Fruit fly (Drosophila melanogaster) whole organism, wandering third instar larva: ENCODE results near the gene EMC2B.
A peak's percentile ranks its signal among the peaks of the same experiment; 100 is the strongest.

Experiments used
- Abd-B ChIP-seq: fragments of >200 bp; optimal IDR thresholded peaks from 2 replicates; lab custom pipeline; 2017; ENCODE audit warnings: missing biosample characterization, missing genetic modification characterization
- CG32264 ChIP-seq: fragments of 200-800 bp; sonication (Bioruptor generic); optimal IDR thresholded peaks from 2 replicates; lab custom pipeline; 2016; ENCODE audit warnings: missing biosample characterization, missing genetic modification characterization
- CrebA ChIP-seq: fragments of 200-800 bp; sonication (Bioruptor generic); optimal IDR thresholded peaks from 2 replicates; lab custom pipeline; 2016; ENCODE audit warnings: missing biosample characterization, mild to moderate bottlenecking, missing genetic modification characterization, borderline replicate concordance
- Dif ChIP-seq: fragments of 200-275, 200-300 bp; sonication (Bioruptor generic); optimal IDR thresholded peaks from 2 replicates; lab custom pipeline; 2018; ENCODE audit warnings: missing biosample characterization, missing genetic modification characterization; ENCODE audit not compliant: partially characterized antibody
- GATAd ChIP-seq: sonication (Bioruptor generic); optimal IDR thresholded peaks from 2 replicates; lab custom pipeline; 2016; ENCODE audit warnings: missing biosample characterization, missing genetic modification characterization
- HLH106 ChIP-seq: fragments of 200-800 bp; optimal IDR thresholded peaks from 3 replicates; lab custom pipeline; 2019; ENCODE audit warnings: missing biosample characterization, mild to moderate bottlenecking, missing genetic modification characterization, moderate library complexity
- Hnf4 ChIP-seq: fragments of 200-800 bp; sonication (Bioruptor generic); optimal IDR thresholded peaks from 2 replicates; lab custom pipeline; 2016; ENCODE audit warnings: missing biosample characterization, mild to moderate bottlenecking, missing genetic modification characterization
- Hr78 ChIP-seq: fragments of >200 bp; optimal IDR thresholded peaks from 2 replicates; lab custom pipeline; 2017; ENCODE audit warnings: missing biosample characterization, missing genetic modification characterization
- Mio ChIP-seq: sonication (Bioruptor generic); optimal IDR thresholded peaks from 2 replicates; lab custom pipeline; 2016; ENCODE audit warnings: missing biosample characterization, missing genetic modification characterization
- Myc ChIP-seq: fragments of >200 bp; optimal IDR thresholded peaks from 2 replicates; lab custom pipeline; 2017
- N ChIP-seq: fragments of >200 bp; optimal IDR thresholded peaks from 2 replicates; lab custom pipeline; 2018; ENCODE audit warnings: missing biosample characterization, missing external identifiers, missing genetic modification characterization
- OdsH ChIP-seq: fragments of 200-800 bp; sonication (Bioruptor generic); optimal IDR thresholded peaks from 2 replicates; lab custom pipeline; 2016; ENCODE audit warnings: missing biosample characterization, mild to moderate bottlenecking, missing genetic modification characterization
- Rel ChIP-seq, 2 experiments: fragments of 200-800 bp; sonication (Bioruptor generic) in 1 of 2; optimal IDR thresholded peaks; 2 replicates in 1 of 2; 3 replicates in 1 of 2; lab custom pipeline; 2016 to 2019; ENCODE audit warnings: mild to moderate bottlenecking in 2 of 2, missing biosample characterization in 2 of 2, missing genetic modification characterization in 2 of 2, moderate library complexity in 1 of 2
- Vsx2 ChIP-seq: fragments of 200-300, 225-300 bp; sonication (Bioruptor generic); optimal IDR thresholded peaks from 2 replicates; lab custom pipeline; 2018; ENCODE audit warnings: missing biosample characterization, missing genetic modification characterization; ENCODE audit not compliant: partially characterized antibody
- brk ChIP-seq: fragments of 200-800 bp; sonication (Bioruptor generic); optimal IDR thresholded peaks from 2 replicates; lab custom pipeline; 2016; ENCODE audit warnings: missing biosample characterization, mild to moderate bottlenecking, missing genetic modification characterization
- dl ChIP-seq, 2 experiments: fragments of 175-275, 200-275 bp in 1 of 2; fragments of 200-275 bp in 1 of 2; sonication (Bioruptor generic); optimal IDR thresholded peaks; lab custom pipeline; 2018; ENCODE audit warnings: mild to moderate bottlenecking in 2 of 2, missing biosample characterization in 2 of 2, missing genetic modification characterization in 2 of 2, moderate library complexity in 2 of 2; ENCODE audit not compliant: partially characterized antibody in 2 of 2, insufficient read depth in 1 of 2
- dsf ChIP-seq: sonication (Bioruptor generic); optimal IDR thresholded peaks from 2 replicates; lab custom pipeline; 2016; ENCODE audit warnings: missing biosample characterization, missing genetic modification characterization, borderline replicate concordance
- ey ChIP-seq: fragments of 200-800 bp; sonication (Bioruptor generic); optimal IDR thresholded peaks from 2 replicates; lab custom pipeline; 2016; ENCODE audit warnings: missing biosample characterization, missing genetic modification characterization
- foxo ChIP-seq, 2 experiments: fragments of 200-800 bp; sonication (Bioruptor generic); optimal IDR thresholded peaks; 2 replicates in 1 of 2; 3 replicates in 1 of 2; lab custom pipeline; 2016 to 2017; ENCODE audit warnings: missing biosample characterization in 2 of 2, missing genetic modification characterization in 2 of 2
- fru ChIP-seq: fragments of 200-800 bp; sonication (Bioruptor generic); optimal IDR thresholded peaks from 3 replicates; lab custom pipeline; 2016; ENCODE audit warnings: missing biosample characterization, mild to moderate bottlenecking, missing genetic modification characterization
- h ChIP-seq: fragments of 200-800 bp; sonication (Bioruptor generic); optimal IDR thresholded peaks from 3 replicates; lab custom pipeline; 2016; ENCODE audit warnings: missing biosample characterization, mild to moderate bottlenecking, missing genetic modification characterization
- jim ChIP-seq: fragments of 175-275, 200-325 bp; sonication (Bioruptor generic); optimal IDR thresholded peaks from 2 replicates; lab custom pipeline; 2016; ENCODE audit warnings: missing biosample characterization, mild to moderate bottlenecking, missing genetic modification characterization
- pan ChIP-seq: fragments of >200 bp; optimal IDR thresholded peaks from 2 replicates; lab custom pipeline; 2017
- psq ChIP-seq: fragments of 200-800 bp; sonication (Bioruptor generic); optimal IDR thresholded peaks from 3 replicates; lab custom pipeline; 2017; ENCODE audit warnings: missing biosample characterization, mild to moderate bottlenecking, missing genetic modification characterization, moderate library complexity
- rgr ChIP-seq: fragments of 200-800 bp; sonication (Bioruptor generic); optimal IDR thresholded peaks from 3 replicates; lab custom pipeline; 2016; ENCODE audit warnings: missing biosample characterization, mild to moderate bottlenecking, missing genetic modification characterization
- sage ChIP-seq: fragments of 200-800 bp; sonication (Bioruptor generic); optimal IDR thresholded peaks from 2 replicates; lab custom pipeline; 2016; ENCODE audit warnings: missing biosample characterization, mild to moderate bottlenecking, missing genetic modification characterization
- sv ChIP-seq: fragments of 200-800 bp; sonication (Bioruptor generic); optimal IDR thresholded peaks from 3 replicates; lab custom pipeline; 2016; ENCODE audit warnings: missing biosample characterization, missing genetic modification characterization
- tai ChIP-seq: sonication (Bioruptor generic); optimal IDR thresholded peaks from 2 replicates; lab custom pipeline; 2016; ENCODE audit warnings: missing biosample characterization, missing genetic modification characterization
- usp ChIP-seq: fragments of >200 bp; optimal IDR thresholded peaks from 2 replicates; lab custom pipeline; 2017; ENCODE audit warnings: missing biosample characterization, missing genetic modification characterization
- woc ChIP-seq: sonication (Bioruptor generic); optimal IDR thresholded peaks from 2 replicates; lab custom pipeline; 2016; ENCODE audit warnings: missing biosample characterization, mild to moderate bottlenecking, missing genetic modification characterization

EMC2B gene

dm6 chr3R:17020956-17021355, 29.3 kb upstream of the EMC2B start, which contains the start of gene Adsl (continued):
- TF ChIP-seq Dif (no peak), Myc (lab: Kevin White, UChicago) (no peak), OdsH (GFP tag; lab: Kevin White, UChicago) (peak; percentile 53), foxo (GFP tag; optimal IDR thresholded peaks at IDR 0.05; lab: Kevin White, UChicago) (peak in 1 of 2 experiments; percentile 37), sage (peak; percentile 34)

- TF ChIP-seq psq (GFP tag; lab: Kevin White, UChicago) = no peak
- no peak for TF ChIP-seq Rel (GFP tag; optimal IDR thresholded peaks at IDR 0.05; lab: Kevin White, UChicago)
- TF ChIP-seq Rel (tag; optimal IDR thresholded peaks at IDR 0.05; lab: Kevin White, UChicago) = peak; percentile 39
- TF ChIP-seq Dif = no peak
Measured at dm6 chr3R:17018902-17019527, 27.3 kb upstream of the EMC2B start.

dm6 chr3R:17016193-17016592, 24.5 kb upstream of the EMC2B start:
- TF ChIP-seq HLH106 (tag; lab: Kevin White, UChicago) = no peak
- TF ChIP-seq, all 38 proteins: peak for 0

dm6 chr3R:17014276-17014675, 22.6 kb upstream of the EMC2B start, which contains the start of gene Pxd:
TSS of gene Pxd (plus strand) at chr3R:17014576.
- no peak for TF ChIP-seq Rel (GFP tag; optimal IDR thresholded peaks at IDR 0.05; lab: Kevin White, UChicago)
- TF ChIP-seq Rel (tag; optimal IDR thresholded peaks at IDR 0.05; lab: Kevin White, UChicago) = no peak
- no peak for TF ChIP-seq h
- TF ChIP-seq CrebA (GFP tag; lab: Kevin White, UChicago) = no peak
- TF ChIP-seq Abd-B (GFP tag; lab: Kevin White, UChicago) = no peak
- TF ChIP-seq usp (GFP tag; lab: Kevin White, UChicago) = no peak
- TF ChIP-seq GATAd (GFP tag; lab: Kevin White, UChicago) = no peak
- TF ChIP-seq jim (GFP tag; lab: Kevin White, UChicago) = no peak
- no peak for TF ChIP-seq sage
- no peak for TF ChIP-seq Mio
- no peak for TF ChIP-seq psq (GFP tag; lab: Kevin White, UChicago)
- TF ChIP-seq woc (GFP tag; lab: Kevin White, UChicago) = no peak
- TF ChIP-seq sv (GFP tag; lab: Kevin White, UChicago) = no peak
- no peak for TF ChIP-seq dl (GFP tag; optimal IDR thresholded peaks at IDR 0.05; lab: Kevin White, UChicago; ENCODE audit: insufficient read depth in 1 of 2, partially characterized antibody in 2 of 2)
- TF ChIP-seq dsf (GFP tag; lab: Kevin White, UChicago) = no peak
- TF ChIP-seq Hr78 (GFP tag; lab: Kevin White, UChicago) = no peak
- no peak for TF ChIP-seq tai (GFP tag; lab: Kevin White, UChicago)
- TF ChIP-seq, all 38 proteins: peak for 0

- TF ChIP-seq woc (GFP tag; lab: Kevin White, UChicago) (no peak), brk (no peak)
Measured at dm6 chr3R:17008675-17009022, 17.0 kb upstream of the EMC2B start.

dm6 chr3R:17008018-17008674, 16.5 kb upstream of the EMC2B start, which contains the start of gene CG8907:
TSS of gene CG8907 (plus strand) at chr3R:17008269.
- TF ChIP-seq tai (GFP tag; lab: Kevin White, UChicago) (no peak), pan (lab: Kevin White, UChicago) (no peak), sv (GFP tag; lab: Kevin White, UChicago) (no peak), dsf (GFP tag; lab: Kevin White, UChicago) (no peak), woc (GFP tag; lab: Kevin White, UChicago) (no peak), fru (GFP tag; lab: Kevin White, UChicago) (peak; percentile 27), Hnf4 (GFP tag; lab: Kevin White, UChicago) (no peak), Vsx2 (peak; percentile 27), h (peak; percentile 74), CrebA (GFP tag; lab: Kevin White, UChicago) (no peak), ey (GFP tag; lab: Kevin White, UChicago) (no peak), Abd-B (GFP tag; lab: Kevin White, UChicago) (no peak), sage (no peak), Rel (GFP tag; optimal IDR thresholded peaks at IDR 0.05; lab: Kevin White, UChicago) (no peak), Rel (tag; optimal IDR thresholded peaks at IDR 0.05; lab: Kevin White, UChicago) (peak; percentile 7), Dif (no peak), OdsH (GFP tag; lab: Kevin White, UChicago) (no peak), dl (GFP tag; optimal IDR thresholded peaks at IDR 0.05; lab: Kevin White, UChicago; ENCODE audit: insufficient read depth in 1 of 2, partially characterized antibody in 2 of 2) (no peak), Myc (lab: Kevin White, UChicago) (no peak), jim (GFP tag; lab: Kevin White, UChicago) (no peak), brk (no peak), N (no peak), rgr (GFP tag; lab: Kevin White, UChicago) (no peak), CG32264 (GFP tag; lab: Kevin White, UChicago) (no peak), GATAd (GFP tag; lab: Kevin White, UChicago) (no peak)
